Worm (Caenorhabditis elegans) whole organism, L2 larva: ENCODE results near the gene tdo-2.

ENCODE experiments used
- ZK546.5 ChIP-seq: sonication (generic microtip); optimal IDR thresholded peaks from 2 replicates; lab custom pipeline; 2017; ENCODE audit warnings: missing biosample characterization, missing genetic modification characterization
- aly-2 ChIP-seq: fragments of 150-350 bp; optimal IDR thresholded peaks from 2 replicates; lab custom pipeline; 2014; ENCODE audit warnings: missing biosample characterization, missing genetic modification characterization
- blmp-1 ChIP-seq: sonication (generic microtip); optimal IDR thresholded peaks from 2 replicates; lab custom pipeline; 2017; ENCODE audit warnings: missing genetic modification characterization, mild to moderate bottlenecking, missing compliant biosample characterization, antibody characterized with exemption, moderate library complexity; ENCODE audit not compliant: insufficient read depth
- ceh-82 ChIP-seq: fragments of 150-350 bp; optimal IDR thresholded peaks from 2 replicates; lab custom pipeline; 2014; ENCODE audit warnings: missing biosample characterization, missing genetic modification characterization
- egl-27 ChIP-seq: sonication (generic microtip); optimal IDR thresholded peaks from 3 replicates; lab custom pipeline; 2017; ENCODE audit warnings: missing biosample characterization, missing genetic modification reagents, missing genetic modification characterization
- elt-3 ChIP-seq: sonication (generic microtip); optimal IDR thresholded peaks from 2 replicates; lab custom pipeline; 2017; ENCODE audit warnings: missing biosample characterization, missing genetic modification characterization
- lin-39 ChIP-seq: fragments of 150-350 bp; optimal IDR thresholded peaks from 2 replicates; lab custom pipeline; 2014; ENCODE audit warnings: missing biosample characterization, missing genetic modification reagents, missing genetic modification characterization
- nhr-25 ChIP-seq: fragments of 150-350 bp; sonication (generic microtip); optimal IDR thresholded peaks from 3 replicates; lab custom pipeline; 2014; ENCODE audit warnings: missing biosample characterization, missing genetic modification characterization
- snpc-4 ChIP-seq: fragments of 150-350 bp; optimal IDR thresholded peaks from 2 replicates; lab custom pipeline; 2014; ENCODE audit warnings: missing biosample characterization, missing genetic modification characterization
- unc-39 ChIP-seq: fragments of 150-350 bp; optimal IDR thresholded peaks from 2 replicates; lab custom pipeline; 2014; ENCODE audit warnings: missing biosample characterization, missing genetic modification characterization
- zag-1 ChIP-seq: fragments of 150-350 bp; optimal IDR thresholded peaks from 2 replicates; lab custom pipeline; 2014; ENCODE audit warnings: missing biosample characterization, missing genetic modification characterization
- ztf-1 ChIP-seq: fragments of 200-800 bp; sonication (Bioruptor generic); conservative IDR thresholded peaks from 2 replicates; pipeline ENCODE4 v1.3.6; 2022; ENCODE audit warnings: missing genetic modification characterization, missing compliant biosample characterization

DNA sequence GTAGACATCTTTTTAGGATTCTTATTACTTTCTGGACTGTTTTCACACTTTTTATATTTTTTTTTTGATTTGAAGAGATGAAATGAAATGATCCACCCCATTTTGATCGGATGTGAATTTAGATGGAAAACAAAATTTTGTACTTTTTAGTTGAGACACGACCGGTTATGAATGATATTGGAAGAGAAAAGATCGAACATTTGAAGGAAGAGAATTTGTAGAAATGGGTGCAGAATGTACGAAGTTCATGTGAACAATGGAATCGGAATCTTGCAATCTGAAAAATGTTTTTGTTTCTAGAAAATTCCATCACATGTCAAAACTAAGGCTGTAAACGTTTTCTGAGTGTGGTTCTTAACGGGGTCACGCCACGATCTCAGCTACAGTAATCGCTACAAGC, 36.9 kb downstream of the tdo-2 start, which contains the start of gene F01F1.14:
- TF ChIP-seq egl-27 (tag; lab: Kevin White, UChicago) (no peak), zag-1 (tag; lab: Kevin White, UChicago) (no peak), ztf-1 (GFP tag; lab: Robert Waterston, UW) (no peak), ZK546.5 (no peak), lin-39 (tag; lab: Kevin White, UChicago) (no peak), blmp-1 (no peak), nhr-25 (no peak), ceh-82 (no peak), aly-2 (tag; lab: Kevin White, UChicago) (no peak), unc-39 (tag; lab: Kevin White, UChicago) (no peak), snpc-4 (tag; lab: Kevin White, UChicago) (no peak), elt-3 (tag; lab: Kevin White, UChicago) (no peak)
